Worm (Caenorhabditis elegans) whole organism, L3 larva: ENCODE results near the gene dach-1.

Experiments
- aly-2 ChIP-seq: fragments of 150-350 bp; optimal IDR thresholded peaks from 2 replicates; lab custom pipeline; 2014; ENCODE audit warnings: missing biosample characterization, missing genetic modification characterization
- ama-1 ChIP-seq: fragments of 150-350 bp; optimal IDR thresholded peaks from 2 replicates; lab custom pipeline; 2018
- ceh-28 ChIP-seq: fragments of 150-350 bp; optimal IDR thresholded peaks from 2 replicates; lab custom pipeline; 2014; ENCODE audit warnings: missing biosample characterization, missing genetic modification reagents, missing genetic modification characterization
- ceh-9 ChIP-seq: sonication (generic microtip); optimal IDR thresholded peaks from 2 replicates; lab custom pipeline; 2018; ENCODE audit warnings: missing biosample characterization, missing genetic modification characterization
- mdl-1 ChIP-seq: fragments of 150-350 bp; optimal IDR thresholded peaks from 2 replicates; lab custom pipeline; 2014; ENCODE audit warnings: missing biosample characterization, missing genetic modification characterization
- mml-1 ChIP-seq: fragments of 150-350 bp; sonication (generic microtip); optimal IDR thresholded peaks from 3 replicates; lab custom pipeline; 2014; ENCODE audit warnings: missing biosample characterization, missing genetic modification characterization
- nfya-1 ChIP-seq: sonication (generic microtip); optimal IDR thresholded peaks from 2 replicates; lab custom pipeline; 2017; ENCODE audit warnings: missing genetic modification characterization, mild to moderate bottlenecking, missing compliant biosample characterization, antibody characterized with exemption, moderate library complexity; ENCODE audit not compliant: insufficient read depth
- nhr-11 ChIP-seq: fragments of 150-350 bp; optimal IDR thresholded peaks from 2 replicates; lab custom pipeline; 2014; ENCODE audit warnings: missing biosample characterization, missing genetic modification characterization

The dach-1 gene

DNA sequence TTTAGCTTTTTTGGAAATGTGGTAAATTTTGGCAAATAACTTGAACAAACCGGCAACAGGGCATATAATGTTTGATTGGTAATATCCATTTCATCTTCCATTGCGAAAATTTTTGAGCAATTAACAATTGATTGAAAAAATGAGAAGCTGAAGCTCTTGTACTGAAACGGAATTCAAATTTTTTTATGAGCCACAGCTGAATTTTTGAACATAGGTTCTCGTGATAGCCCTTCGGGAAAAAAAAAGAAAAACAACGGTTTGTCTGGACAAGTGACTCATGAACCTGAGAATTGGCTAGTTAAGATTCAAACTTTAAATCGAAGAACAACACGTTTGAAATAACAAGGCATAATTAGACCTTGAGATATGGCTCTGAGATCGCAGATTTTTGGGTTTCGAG is 46.0 kb downstream of the dach-1 start, which contains the start of gene srx-62:
TSS of gene srx-62 (minus strand) at position 101 of the 400 bp plus-strand sequence.
- no peak for TF ChIP-seq nhr-11 (tag; lab: Kevin White, UChicago)
- no peak for TF ChIP-seq aly-2
- no peak for TF ChIP-seq mdl-1 (tag; lab: Kevin White, UChicago)
- TF ChIP-seq nfya-1, result no peak
- no peak for TF ChIP-seq mml-1 (tag; lab: Kevin White, UChicago)
- no peak for TF ChIP-seq ceh-9 (tag; lab: Kevin White, UChicago)
- no peak for TF ChIP-seq ama-1 (lab: Kevin White, UChicago)
- no peak for TF ChIP-seq ceh-28 (tag; lab: Kevin White, UChicago)
